Worm (Caenorhabditis elegans) whole organism, L4/young adult: ENCODE measurements around the gene srz-14.

Experiments used
- W03F9.2 ChIP-seq: fragments of 150-350 bp; optimal IDR thresholded peaks from 2 replicates; lab custom pipeline; 2014; ENCODE audit warnings: missing biosample characterization, missing genetic modification characterization
- dao-5 ChIP-seq: sonication (generic microtip); optimal IDR thresholded peaks from 2 replicates; lab custom pipeline; 2016; ENCODE audit warnings: missing genotype, missing genetic modification characterization, moderate library complexity, missing compliant biosample characterization
- him-1 ChIP-seq: sonication (generic microtip); optimal IDR thresholded peaks from 2 replicates; lab custom pipeline; 2016; ENCODE audit warnings: missing genotype, missing genetic modification reagents, missing genetic modification characterization, missing compliant biosample characterization

- TF ChIP-seq dao-5 (tag; lab: Kevin White, UChicago) = no peak
- TF ChIP-seq him-1 (tag; lab: Kevin White, UChicago) = no peak
- TF ChIP-seq W03F9.2 (tag; lab: Kevin White, UChicago) = no peak
These were observed 38.4 kb upstream of the srz-14 start for ce11 chrV:16145009-16145408.
